Worm (Caenorhabditis elegans) whole organism, L1 larva: ENCODE data around the gene fbxa-143.

ENCODE experiments used
- blmp-1 ChIP-seq: fragments of 150-350 bp; optimal IDR thresholded peaks from 2 replicates; lab custom pipeline; 2014; ENCODE audit warnings: missing biosample characterization, missing genetic modification characterization
- ceh-82 ChIP-seq, 3 experiments: fragments of 150-350 bp in 1 of 3; sonication (generic microtip) in 2 of 3; optimal IDR thresholded peaks; 2 replicates each; lab custom pipeline; 2014 to 2017; ENCODE audit warnings: missing biosample characterization in 3 of 3, missing genetic modification characterization in 3 of 3
- egl-27 ChIP-seq, 2 experiments: fragments of 150-350 bp in 1 of 2; sonication (generic microtip); optimal IDR thresholded peaks; 3 replicates each; lab custom pipeline; 2017 to 2018; ENCODE audit warnings: missing biosample characterization in 2 of 2, missing genetic modification characterization in 2 of 2, missing genetic modification reagents in 2 of 2
- elt-3 ChIP-seq, 6 experiments: fragments of 150-350 bp in 1 of 6; sonication (generic microtip); optimal IDR thresholded peaks; 2 replicates each; lab custom pipeline; 2017 to 2018; ENCODE audit warnings: missing biosample characterization in 6 of 6, missing genetic modification characterization in 6 of 6, inconsistent platforms in 1 of 6
- fkh-10 ChIP-seq: sonication (generic microtip); optimal IDR thresholded peaks from 2 replicates; lab custom pipeline; 2017; ENCODE audit warnings: missing biosample characterization, missing genetic modification reagents, missing genetic modification characterization
- fkh-8 ChIP-seq: sonication (generic microtip); optimal IDR thresholded peaks from 2 replicates; lab custom pipeline; 2016; ENCODE audit warnings: mild to moderate bottlenecking, missing genetic modification characterization, missing compliant biosample characterization
- mep-1 ChIP-seq: fragments of 150-350 bp; optimal IDR thresholded peaks from 2 replicates; lab custom pipeline; 2014; ENCODE audit warnings: missing biosample characterization, missing genetic modification characterization
- nhr-11 ChIP-seq: fragments of 150-350 bp; optimal IDR thresholded peaks from 2 replicates; lab custom pipeline; 2014; ENCODE audit warnings: missing biosample characterization, missing genetic modification characterization
- nhr-237 ChIP-seq: fragments of 150-350 bp; optimal IDR thresholded peaks from 2 replicates; lab custom pipeline; 2014; ENCODE audit warnings: missing biosample characterization, missing genetic modification characterization
- nhr-90 ChIP-seq: sonication (generic microtip); optimal IDR thresholded peaks from 2 replicates; lab custom pipeline; 2016; ENCODE audit warnings: mild to moderate bottlenecking, missing genetic modification characterization, missing compliant biosample characterization; ENCODE audit not compliant: poor library complexity
- tbx-2 ChIP-seq: sonication (generic microtip); optimal IDR thresholded peaks from 2 replicates; lab custom pipeline; 2016; ENCODE audit warnings: missing genetic modification characterization, missing compliant biosample characterization
- unc-62 ChIP-seq: fragments of 150-350 bp; optimal IDR thresholded peaks from 2 replicates; lab custom pipeline; 2014; ENCODE audit warnings: missing biosample characterization, missing genetic modification reagents, missing genetic modification characterization
- zag-1 ChIP-seq: fragments of 150-350 bp; optimal IDR thresholded peaks from 2 replicates; lab custom pipeline; 2014; ENCODE audit warnings: missing biosample characterization, missing genetic modification characterization

DNA sequence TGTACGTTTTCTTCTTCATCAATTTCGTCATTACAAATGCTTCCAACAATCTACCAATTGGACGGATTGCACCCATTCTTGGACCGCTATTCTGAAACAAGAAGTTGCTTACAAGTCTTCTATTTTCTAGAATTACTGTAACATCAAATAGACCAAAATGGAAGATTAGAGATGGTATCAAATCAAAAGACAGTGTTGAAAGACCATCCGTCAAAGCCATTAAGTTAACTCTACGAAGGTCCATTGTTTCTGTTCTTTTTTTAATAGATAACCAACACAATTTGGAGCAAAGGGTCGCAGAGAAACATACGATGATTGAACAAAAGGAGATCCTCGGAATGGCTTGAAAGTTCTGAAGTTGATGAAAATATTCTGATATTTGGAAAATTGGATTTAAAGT is 17.7 kb upstream of the fbxa-143 start:
- TF ChIP-seq nhr-90 (tag; lab: Kevin White, UChicago), result no peak
- TF ChIP-seq ceh-82 (tag; optimal IDR thresholded peaks at IDR 0.05; lab: Kevin White, UChicago), result no peak
- TF ChIP-seq nhr-11 (tag; lab: Kevin White, UChicago), result no peak
- no peak for TF ChIP-seq egl-27 (tag; optimal IDR thresholded peaks at IDR 0.05; lab: Kevin White, UChicago)
- TF ChIP-seq unc-62, result no peak
- no peak for TF ChIP-seq blmp-1 (tag; lab: Kevin White, UChicago)
- TF ChIP-seq fkh-8 (tag; lab: Kevin White, UChicago), result no peak
- TF ChIP-seq nhr-237, result no peak
- TF ChIP-seq tbx-2 (tag; lab: Kevin White, UChicago), result no peak
- no peak for TF ChIP-seq mep-1 (tag; lab: Kevin White, UChicago)
- TF ChIP-seq zag-1 (tag; lab: Kevin White, UChicago), result no peak
- TF ChIP-seq fkh-10 (GFP tag; lab: Kevin White, UChicago), result no peak
- no peak for TF ChIP-seq elt-3 (tag; optimal IDR thresholded peaks at IDR 0.05; lab: Kevin White, UChicago)
